Worm (Caenorhabditis elegans) whole organism, midembryonic: ENCODE measurements around the gene B0252.5.
A peak's percentile ranks its signal among the peaks of the same experiment; 100 is the strongest.

Experiments used
- T22C8.4 ChIP-seq: fragments of 200-800 bp; sonication (Bioruptor generic); IDR thresholded peaks from 2 replicates; pipeline ENCODE4 v1.3.6; 2022; ENCODE audit warnings: missing genetic modification characterization, missing compliant biosample characterization
- cog-1 ChIP-seq: sonication (generic microtip); optimal IDR thresholded peaks from 2 replicates; lab custom pipeline; 2016; ENCODE audit warnings: missing genetic modification characterization, missing compliant biosample characterization
- flt-1 ChIP-seq: fragments of 200-800 bp; sonication (Bioruptor generic); IDR thresholded peaks from 2 replicates; pipeline ENCODE4 v1.3.6; 2022; ENCODE audit warnings: missing genetic modification characterization, missing compliant biosample characterization
- klf-2 ChIP-seq: fragments of 200-800 bp; sonication (Bioruptor generic); conservative IDR thresholded peaks from 2 replicates; pipeline ENCODE4 v1.3.6; 2022; ENCODE audit warnings: missing genetic modification reagents, missing genetic modification characterization, missing compliant biosample characterization
- med-1 ChIP-seq: sonication (generic microtip); optimal IDR thresholded peaks from 2 replicates; lab custom pipeline; 2017; ENCODE audit warnings: missing genetic modification characterization, mild to moderate bottlenecking, missing compliant biosample characterization, antibody characterized with exemption, missing genetic modification reagents; ENCODE audit not compliant: insufficient read depth
- ref-1 ChIP-seq: fragments of 200-800 bp; sonication (Bioruptor generic); conservative IDR thresholded peaks from 2 replicates; pipeline ENCODE4 v1.3.6; 2022; ENCODE audit warnings: missing genetic modification reagents, missing genetic modification characterization, missing compliant biosample characterization
- tab-1 ChIP-seq: fragments of 200-800 bp; sonication (Bioruptor generic); IDR thresholded peaks from 2 replicates; pipeline ENCODE4 v1.3.6; 2022; ENCODE audit warnings: missing genetic modification characterization, missing compliant biosample characterization
- ztf-23 ChIP-seq: fragments of 200-800 bp; sonication (Bioruptor generic); IDR thresholded peaks from 2 replicates; pipeline ENCODE4 v1.3.6; 2022; ENCODE audit warnings: missing genetic modification reagents, missing genetic modification characterization, missing compliant biosample characterization
- ztf-29 ChIP-seq: fragments of 200-800 bp; sonication (Bioruptor generic); IDR thresholded peaks from 2 replicates; pipeline ENCODE4 v1.3.6; 2022; ENCODE audit warnings: missing genetic modification reagents, missing genetic modification characterization, missing compliant biosample characterization

The B0252.5 gene

ce11 chrII:6941520-6941919 is 22.8 kb upstream of the B0252.5 start:
- TF ChIP-seq T22C8.4 (GFP tag; lab: Robert Waterston, UW) (no peak), klf-2 (GFP tag; lab: Robert Waterston, UW) (no peak), ztf-23 (GFP tag; lab: Robert Waterston, UW) (no peak), tab-1 (GFP tag; lab: Robert Waterston, UW) (no peak), med-1 (GFP tag; lab: Kevin White, UChicago) (no peak), ztf-29 (GFP tag; lab: Robert Waterston, UW) (no peak), flt-1 (no peak), cog-1 (tag; lab: Kevin White, UChicago) (no peak), ref-1 (GFP tag; lab: Robert Waterston, UW) (no peak)

DNA sequence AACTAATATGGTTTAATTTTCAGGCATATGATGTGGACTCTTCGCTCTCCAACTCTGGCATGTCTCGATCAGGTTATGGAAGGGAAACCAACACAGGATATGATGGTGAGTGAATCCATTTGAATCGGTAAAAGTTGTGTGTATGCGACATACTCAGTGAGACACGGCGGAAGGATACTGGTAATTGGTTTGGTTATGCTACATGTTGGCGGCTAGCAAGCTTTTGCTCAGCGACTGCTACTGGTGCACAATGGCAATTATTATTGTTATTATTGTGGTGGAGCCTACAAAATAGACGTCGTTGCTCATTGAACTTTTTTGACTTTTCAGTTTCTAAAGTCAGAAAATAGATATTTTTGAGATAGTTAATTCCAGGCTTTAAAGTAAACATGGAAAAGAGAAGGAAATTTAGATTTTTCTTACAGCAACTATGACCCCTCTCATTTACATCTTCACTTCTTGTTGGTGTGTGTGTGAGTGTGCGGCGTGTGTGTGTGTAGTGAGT is 22.1 kb upstream of the B0252.5 start:
- TF ChIP-seq ztf-29 (GFP tag; lab: Robert Waterston, UW) = no peak
- TF ChIP-seq T22C8.4 (GFP tag; lab: Robert Waterston, UW) = no peak
- no peak for TF ChIP-seq flt-1
- TF ChIP-seq klf-2 (GFP tag; lab: Robert Waterston, UW) = no peak

DNA sequence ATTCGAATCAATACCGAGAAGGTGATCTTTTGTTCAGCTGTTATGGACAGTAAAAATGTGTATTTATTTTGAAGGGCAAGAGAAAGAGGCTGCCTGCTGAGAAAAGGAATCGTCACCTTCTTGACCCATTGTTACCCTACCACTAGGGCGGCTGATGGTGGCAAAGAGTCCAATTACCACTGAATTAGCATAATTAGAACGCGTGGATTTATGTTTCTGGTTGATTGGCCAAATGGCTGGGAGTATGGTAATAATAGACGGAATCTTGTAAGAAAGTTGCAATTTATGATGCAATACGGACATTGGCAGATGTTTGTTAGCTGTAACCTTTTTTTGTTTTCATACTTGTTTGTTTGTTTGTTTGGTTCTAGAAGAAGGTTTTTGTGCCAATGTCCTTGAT is 21.2 kb upstream of the B0252.5 start:
- TF ChIP-seq flt-1 (0 out of 2 replicates have a peak, but pooled peaks have one; percentile 7), ztf-29 (GFP tag; lab: Robert Waterston, UW) (no peak), cog-1 (tag; lab: Kevin White, UChicago) (no peak), tab-1 (GFP tag; lab: Robert Waterston, UW) (peak; percentile 38; the same call in 1 of the 2 replicates), klf-2 (GFP tag; lab: Robert Waterston, UW) (no peak)

DNA sequence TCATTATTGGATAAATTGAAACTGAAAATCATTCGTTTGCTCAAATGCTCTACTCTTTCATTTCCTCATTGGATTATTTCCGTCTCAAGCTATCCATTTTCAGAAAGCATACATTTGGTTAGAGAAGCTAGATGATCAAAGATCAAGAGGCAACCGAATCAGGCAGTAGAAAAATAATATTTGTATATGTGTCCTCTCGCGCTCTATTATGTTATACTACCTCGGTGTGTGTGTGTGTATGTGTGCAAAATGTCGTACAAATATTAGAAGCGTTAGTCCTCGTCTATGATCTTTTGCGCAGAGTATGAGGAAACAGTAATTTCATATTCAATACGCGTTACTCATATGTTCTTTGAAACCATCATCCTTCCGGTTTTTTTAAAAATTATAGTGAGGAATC is 18.4 kb upstream of the B0252.5 start:
- TF ChIP-seq flt-1 (no peak), med-1 (GFP tag; lab: Kevin White, UChicago) (peak; percentile 9)

- no peak for TF ChIP-seq ztf-23 (GFP tag; lab: Robert Waterston, UW)
- no peak for TF ChIP-seq T22C8.4 (GFP tag; lab: Robert Waterston, UW)
These were observed 17.9 kb upstream of the B0252.5 start for ce11 chrII:6936528-6936927.

DNA sequence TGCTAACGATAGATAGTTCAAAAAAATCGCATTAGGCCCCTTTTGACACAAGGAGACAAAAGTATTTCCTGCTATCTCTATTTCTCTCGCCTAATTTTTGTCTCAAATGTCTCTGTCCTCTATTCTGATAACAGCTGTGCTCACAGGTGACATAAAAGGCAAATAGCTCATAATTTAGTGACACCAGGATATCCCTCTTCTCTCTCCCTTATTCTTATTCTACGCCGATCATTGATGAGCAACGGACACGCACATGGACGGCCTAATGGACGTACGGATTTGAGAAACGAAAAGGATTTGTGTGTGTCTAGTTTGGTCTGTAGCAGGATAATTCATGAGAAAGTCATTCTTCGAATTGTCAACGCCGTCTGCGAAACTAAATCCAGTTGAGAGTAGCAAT is 17.3 kb upstream of the B0252.5 start:
- TF ChIP-seq med-1 (GFP tag; lab: Kevin White, UChicago) = no peak
- TF ChIP-seq cog-1 (tag; lab: Kevin White, UChicago) = no peak
- no peak for TF ChIP-seq klf-2 (GFP tag; lab: Robert Waterston, UW)
- no peak for TF ChIP-seq T22C8.4 (GFP tag; lab: Robert Waterston, UW)
- TF ChIP-seq tab-1 (GFP tag; lab: Robert Waterston, UW) = no peak
- TF ChIP-seq ref-1 (GFP tag; lab: Robert Waterston, UW) = no peak
- no peak for TF ChIP-seq ztf-23 (GFP tag; lab: Robert Waterston, UW)
- TF ChIP-seq ztf-29 (GFP tag; lab: Robert Waterston, UW) = no peak
- TF ChIP-seq flt-1 = no peak

DNA sequence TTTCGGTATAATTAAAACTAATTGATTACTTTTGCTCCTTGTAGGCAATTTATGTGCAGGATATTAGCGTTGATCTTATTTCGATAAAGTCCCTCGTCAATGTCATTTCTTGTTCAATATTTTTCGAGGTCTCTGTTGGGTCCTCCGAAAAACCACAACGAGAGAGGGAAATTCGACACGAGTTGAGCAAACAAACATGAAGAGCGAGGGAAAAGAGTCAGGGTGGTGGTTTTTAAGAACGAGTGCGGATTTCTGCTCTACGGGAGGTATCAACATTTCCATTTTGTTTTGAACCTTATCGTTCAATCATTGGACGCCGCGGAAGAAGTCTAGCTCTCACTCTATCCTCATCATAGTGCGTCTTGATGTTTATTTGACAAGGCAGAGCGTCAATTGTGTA is 16.1 kb upstream of the B0252.5 start:
- TF ChIP-seq tab-1 (GFP tag; lab: Robert Waterston, UW) (no peak), ztf-23 (GFP tag; lab: Robert Waterston, UW) (no peak), cog-1 (tag; lab: Kevin White, UChicago) (no peak), flt-1 (no peak), T22C8.4 (GFP tag; lab: Robert Waterston, UW) (no peak; the same call in 1 of the 2 replicates), ztf-29 (GFP tag; lab: Robert Waterston, UW) (no peak), klf-2 (GFP tag; lab: Robert Waterston, UW) (no peak), ref-1 (GFP tag; lab: Robert Waterston, UW) (no peak), med-1 (GFP tag; lab: Kevin White, UChicago) (no peak)

DNA sequence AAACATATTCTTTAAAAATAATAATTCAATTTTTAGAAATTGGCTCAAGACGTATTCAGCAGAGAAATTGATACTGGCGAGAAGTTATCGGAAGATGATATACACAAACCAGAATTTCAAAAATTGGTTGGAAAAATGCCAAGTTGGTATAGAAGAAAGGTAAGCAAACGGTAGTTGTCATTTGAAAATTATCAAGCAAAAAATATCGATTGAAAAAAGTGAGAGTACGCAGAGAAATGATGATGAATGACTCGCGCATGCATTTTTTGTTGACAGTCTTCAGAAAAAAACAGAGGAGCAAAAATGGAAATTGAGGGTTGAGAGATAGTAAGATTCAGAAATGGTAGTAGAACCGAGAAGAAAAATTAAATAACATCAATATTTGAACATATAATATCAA is 14.3 kb upstream of the B0252.5 start:
- no peak for TF ChIP-seq ztf-23 (GFP tag; lab: Robert Waterston, UW)
- TF ChIP-seq ztf-29 (GFP tag; lab: Robert Waterston, UW) = no peak
- TF ChIP-seq ref-1 (GFP tag; lab: Robert Waterston, UW) = no peak
- TF ChIP-seq klf-2 (GFP tag; lab: Robert Waterston, UW) = no peak
- no peak for TF ChIP-seq med-1 (GFP tag; lab: Kevin White, UChicago)
- TF ChIP-seq flt-1 = no peak
- no peak for TF ChIP-seq T22C8.4 (GFP tag; lab: Robert Waterston, UW)
- no peak for TF ChIP-seq tab-1 (GFP tag; lab: Robert Waterston, UW)
- TF ChIP-seq cog-1 (tag; lab: Kevin White, UChicago) = no peak

- TF ChIP-seq ztf-23 (GFP tag; lab: Robert Waterston, UW) (no peak), klf-2 (GFP tag; lab: Robert Waterston, UW) (no peak), T22C8.4 (GFP tag; lab: Robert Waterston, UW) (no peak), cog-1 (tag; lab: Kevin White, UChicago) (no peak)
These were observed 11.4 kb upstream of the B0252.5 start for ce11 chrII:6930072-6930471.

- TF ChIP-seq ref-1 (GFP tag; lab: Robert Waterston, UW) = no peak
- TF ChIP-seq tab-1 (GFP tag; lab: Robert Waterston, UW) = no peak
These were observed 9.7 kb upstream of the B0252.5 start, which contains the start of gene flcn-1 for ce11 chrII:6928416-6928815. Gene flcn-1, plus strand, starts transcription at chrII:6928763.

DNA sequence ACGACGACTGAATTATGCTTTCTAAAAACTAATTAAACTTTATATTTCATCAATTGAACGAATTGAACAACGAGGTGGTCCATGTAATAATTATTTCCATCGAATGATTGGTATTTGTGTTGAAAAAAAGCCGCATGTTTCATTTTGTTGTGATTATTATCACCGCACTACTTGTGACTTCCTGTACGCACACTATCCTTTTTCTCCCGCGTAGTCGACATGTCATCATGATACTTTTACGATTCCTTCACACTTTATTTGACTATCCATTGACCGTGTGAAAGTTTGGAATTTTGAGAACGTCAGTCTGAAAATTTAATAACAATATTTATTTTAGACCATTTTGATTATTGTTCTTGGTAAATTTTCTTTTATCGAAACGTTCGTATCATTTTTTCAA is 8.9 kb upstream of the B0252.5 start, which contains the start of gene F22D3.4:
Gene F22D3.4, minus strand, starts transcription at position 1 of the 400 bp plus-strand sequence.
- no peak for TF ChIP-seq ref-1 (GFP tag; lab: Robert Waterston, UW)
